Fruit fly (Drosophila melanogaster) whole organism: ENCODE data around the gene fkh.
A peak's percentile ranks its signal among the peaks of the same experiment; 100 is the strongest.

Experiments used
- CG8478 ChIP-seq: fragments of >200 bp; optimal IDR thresholded peaks from 2 replicates; lab custom pipeline; 2018; ENCODE audit warnings: inconsistent platforms
- Dll ChIP-seq: fragments of >200 bp; optimal IDR thresholded peaks from 2 replicates; lab custom pipeline; 2017
- EcR ChIP-seq, 2 experiments: fragments of >200 bp; optimal IDR thresholded peaks; 2 replicates each; lab custom pipeline; 2017; ENCODE audit warnings: missing biosample characterization in 2 of 2, missing genetic modification characterization in 2 of 2, missing genetic modification reagents in 2 of 2
- pan ChIP-seq: fragments of >200 bp; optimal IDR thresholded peaks from 2 replicates; lab custom pipeline; 2017
- psq ChIP-seq: fragments of >200 bp; optimal IDR thresholded peaks from 2 replicates; lab custom pipeline; 2017
- usp ChIP-seq: fragments of >200 bp; optimal IDR thresholded peaks from 2 replicates; lab custom pipeline; 2017; ENCODE audit warnings: missing biosample characterization, missing genetic modification characterization, mixed read lengths

Gene fkh

dm6 chr3R:28562654-28563198 lies 22.3 kb downstream of the fkh start:
- TF ChIP-seq pan (lab: Kevin White, UChicago), result no peak
- TF ChIP-seq EcR (GFP tag; optimal IDR thresholded peaks at IDR 0.05; lab: Kevin White, UChicago), result no peak

- TF ChIP-seq CG8478 (lab: Kevin White, UChicago) (no peak), Dll (lab: Kevin White, UChicago) (no peak), usp (no peak), pan (lab: Kevin White, UChicago) (no peak), EcR (GFP tag; optimal IDR thresholded peaks at IDR 0.05; lab: Kevin White, UChicago) (no peak), psq (no peak)
Measured at dm6 chr3R:28561320-28561831, 23.7 kb downstream of the fkh start.

- TF ChIP-seq usp, result no peak
Measured at dm6 chr3R:28558801-28559200, 26.3 kb downstream of the fkh start.

dm6 chr3R:28556385-28556784 lies 28.7 kb downstream of the fkh start:
- no peak for TF ChIP-seq CG8478 (lab: Kevin White, UChicago)

- no peak for TF ChIP-seq EcR (GFP tag; optimal IDR thresholded peaks at IDR 0.05; lab: Kevin White, UChicago)
- TF ChIP-seq usp, result no peak
- no peak for TF ChIP-seq CG8478 (lab: Kevin White, UChicago)
- no peak for TF ChIP-seq Dll (lab: Kevin White, UChicago)
- TF ChIP-seq psq, result no peak
- TF ChIP-seq pan (lab: Kevin White, UChicago), result no peak
Measured at dm6 chr3R:28555793-28556192, 29.3 kb downstream of the fkh start.

- TF ChIP-seq psq, result no peak
- no peak for TF ChIP-seq usp
- no peak for TF ChIP-seq pan (lab: Kevin White, UChicago)
- no peak for TF ChIP-seq CG8478 (lab: Kevin White, UChicago)
- TF ChIP-seq Dll (lab: Kevin White, UChicago), result no peak
- TF ChIP-seq EcR (GFP tag; optimal IDR thresholded peaks at IDR 0.05; lab: Kevin White, UChicago), result no peak
Measured at dm6 chr3R:28555324-28555723, 29.7 kb downstream of the fkh start.

dm6 chr3R:28553023-28553422 lies 32.0 kb downstream of the fkh start:
- TF ChIP-seq pan (lab: Kevin White, UChicago) (no peak), usp (no peak), psq (no peak), CG8478 (lab: Kevin White, UChicago) (no peak), EcR (GFP tag; optimal IDR thresholded peaks at IDR 0.05; lab: Kevin White, UChicago) (no peak), Dll (lab: Kevin White, UChicago) (no peak)

dm6 chr3R:28552249-28552648 lies 32.8 kb downstream of the fkh start:
- no peak for TF ChIP-seq pan (lab: Kevin White, UChicago)
- TF ChIP-seq Dll (lab: Kevin White, UChicago), result no peak
- TF ChIP-seq CG8478 (lab: Kevin White, UChicago), result no peak
- no peak for TF ChIP-seq EcR (GFP tag; optimal IDR thresholded peaks at IDR 0.05; lab: Kevin White, UChicago)
- TF ChIP-seq usp, result no peak
- no peak for TF ChIP-seq psq

dm6 chr3R:28548457-28548856 lies 36.6 kb downstream of the fkh start:
- TF ChIP-seq pan (lab: Kevin White, UChicago) (no peak), EcR (GFP tag; optimal IDR thresholded peaks at IDR 0.05; lab: Kevin White, UChicago) (no peak), CG8478 (lab: Kevin White, UChicago) (no peak), Dll (lab: Kevin White, UChicago) (no peak), psq (no peak), usp (no peak)

dm6 chr3R:28547129-28547753 lies 37.8 kb downstream of the fkh start:
- TF ChIP-seq CG8478 (lab: Kevin White, UChicago), result peak; percentile 9
- TF ChIP-seq Dll (lab: Kevin White, UChicago), result no peak

- TF ChIP-seq Dll (lab: Kevin White, UChicago) (no peak), EcR (GFP tag; optimal IDR thresholded peaks at IDR 0.05; lab: Kevin White, UChicago) (no peak), pan (lab: Kevin White, UChicago) (no peak), CG8478 (lab: Kevin White, UChicago) (no peak), psq (no peak), usp (no peak)
Measured at dm6 chr3R:28545663-28546062, 39.4 kb downstream of the fkh start.

dm6 chr3R:28544538-28545393 lies 40.3 kb downstream of the fkh start, which contains the start of gene mIF2:
mIF2 (minus strand) TSS chr3R:28544817.
- TF ChIP-seq CG8478 (lab: Kevin White, UChicago), result no peak
- TF ChIP-seq Dll (lab: Kevin White, UChicago), result no peak
- no peak for TF ChIP-seq pan (lab: Kevin White, UChicago)
- TF ChIP-seq EcR (GFP tag; optimal IDR thresholded peaks at IDR 0.05; lab: Kevin White, UChicago), result no peak
- TF ChIP-seq usp, result no peak
- TF ChIP-seq psq, result no peak
